Worm (Caenorhabditis elegans) whole organism, late embryonic: Measurements from ENCODE around the gene C36B7.2.

Experiments used
- Y22D7AL.16 ChIP-seq: sonication (generic microtip); optimal IDR thresholded peaks from 2 replicates; lab custom pipeline; 2016; ENCODE audit warnings: missing genetic modification characterization, missing compliant biosample characterization
- ahr-1 ChIP-seq: sonication (generic microtip); optimal IDR thresholded peaks from 2 replicates; lab custom pipeline; 2016; ENCODE audit warnings: missing genetic modification characterization, missing compliant biosample characterization
- ceh-14 ChIP-seq: sonication (generic microtip); optimal IDR thresholded peaks from 2 replicates; lab custom pipeline; 2016; ENCODE audit warnings: missing genotype, missing genetic modification characterization, missing compliant biosample characterization
- ceh-18 ChIP-seq: sonication (generic microtip); optimal IDR thresholded peaks from 2 replicates; lab custom pipeline; 2016; ENCODE audit warnings: missing genetic modification characterization, missing compliant biosample characterization
- ceh-31 ChIP-seq: sonication (generic microtip); optimal IDR thresholded peaks from 2 replicates; lab custom pipeline; 2016; ENCODE audit warnings: missing genetic modification characterization, missing compliant biosample characterization
- ceh-34 ChIP-seq: sonication (generic microtip); optimal IDR thresholded peaks from 2 replicates; lab custom pipeline; 2016; ENCODE audit warnings: mild to moderate bottlenecking, missing genetic modification characterization, missing compliant biosample characterization
- che-1 ChIP-seq: sonication (generic microtip); optimal IDR thresholded peaks from 2 replicates; lab custom pipeline; 2016; ENCODE audit warnings: mild to moderate bottlenecking, missing genetic modification characterization, missing compliant biosample characterization
- dmd-4 ChIP-seq: sonication (generic microtip); optimal IDR thresholded peaks from 2 replicates; lab custom pipeline; 2016; ENCODE audit warnings: borderline replicate concordance, missing genetic modification characterization, missing compliant biosample characterization
- elt-2 ChIP-seq: sonication (generic microtip); optimal IDR thresholded peaks from 2 replicates; lab custom pipeline; 2016; ENCODE audit warnings: missing genetic modification reagents, missing genetic modification characterization, missing compliant biosample characterization
- elt-4 ChIP-seq: sonication (generic microtip); optimal IDR thresholded peaks from 2 replicates; lab custom pipeline; 2016; ENCODE audit warnings: missing genetic modification characterization, missing compliant biosample characterization
- ets-4 ChIP-seq: sonication (generic microtip); optimal IDR thresholded peaks from 2 replicates; lab custom pipeline; 2016; ENCODE audit warnings: missing genetic modification characterization, missing compliant biosample characterization
- hlh-15 ChIP-seq: sonication (generic microtip); optimal IDR thresholded peaks from 2 replicates; lab custom pipeline; 2016; ENCODE audit warnings: missing genetic modification characterization, missing compliant biosample characterization
- hlh-30 ChIP-seq: sonication (generic microtip); optimal IDR thresholded peaks from 2 replicates; lab custom pipeline; 2017; ENCODE audit warnings: antibody characterized with exemption, missing genetic modification characterization, missing compliant biosample characterization; ENCODE audit not compliant: insufficient read depth
- lim-6 ChIP-seq: sonication (generic microtip); optimal IDR thresholded peaks from 2 replicates; lab custom pipeline; 2016; ENCODE audit warnings: missing genetic modification characterization, missing compliant biosample characterization
- lin-11 ChIP-seq: fragments of 200-800 bp; sonication (Bioruptor generic); optimal IDR thresholded peaks from 2 replicates; lab custom pipeline; 2018; ENCODE audit warnings: mild to moderate bottlenecking, missing genetic modification characterization, missing compliant biosample characterization
- madf-2 ChIP-seq: sonication (generic microtip); optimal IDR thresholded peaks from 2 replicates; lab custom pipeline; 2017; ENCODE audit warnings: missing genetic modification characterization, missing compliant biosample characterization
- mec-3 ChIP-seq: sonication (generic microtip); optimal IDR thresholded peaks from 2 replicates; lab custom pipeline; 2016; ENCODE audit warnings: borderline replicate concordance, missing genetic modification characterization, missing compliant biosample characterization
- nhr-11 ChIP-seq: fragments of 150-350 bp; optimal IDR thresholded peaks from 2 replicates; lab custom pipeline; 2014; ENCODE audit warnings: missing biosample characterization, missing genetic modification characterization
- pat-9 ChIP-seq: fragments of 200-800 bp; sonication (Bioruptor generic); optimal IDR thresholded peaks from 2 replicates; lab custom pipeline; 2018; ENCODE audit warnings: mild to moderate bottlenecking, missing genetic modification characterization, moderate library complexity, missing compliant biosample characterization
- pha-4 ChIP-seq: fragments of 150-350 bp; optimal IDR thresholded peaks from 2 replicates; lab custom pipeline; 2018; ENCODE audit warnings: missing biosample characterization, missing genetic modification reagents, missing genetic modification characterization
- pros-1 ChIP-seq: fragments of 150-350 bp; optimal IDR thresholded peaks from 2 replicates; lab custom pipeline; 2014; ENCODE audit warnings: missing biosample characterization, missing genetic modification reagents, missing genetic modification characterization
- rnt-1 ChIP-seq: sonication (generic microtip); optimal IDR thresholded peaks from 2 replicates; lab custom pipeline; 2016; ENCODE audit warnings: missing genetic modification characterization, missing compliant biosample characterization
- sdc-2 ChIP-seq: sonication (generic microtip); optimal IDR thresholded peaks from 2 replicates; lab custom pipeline; 2016; ENCODE audit warnings: missing genotype, missing genetic modification characterization, missing compliant biosample characterization
- sox-2 ChIP-seq: fragments of 200-800 bp; sonication (Bioruptor generic); IDR thresholded peaks from 2 replicates; pipeline ENCODE4 v1.3.6; 2022; ENCODE audit warnings: missing genetic modification reagents, missing genetic modification characterization, missing compliant biosample characterization
- syd-9 ChIP-seq: sonication (generic microtip); optimal IDR thresholded peaks from 2 replicates; lab custom pipeline; 2016; ENCODE audit warnings: mild to moderate bottlenecking, missing genetic modification characterization, moderate library complexity, missing compliant biosample characterization
- tbx-2 ChIP-seq: sonication (generic microtip); optimal IDR thresholded peaks from 2 replicates; lab custom pipeline; 2016; ENCODE audit warnings: missing genetic modification characterization, missing compliant biosample characterization
- ztf-16 ChIP-seq: sonication (generic microtip); optimal IDR thresholded peaks from 2 replicates; lab custom pipeline; 2017; ENCODE audit warnings: missing genetic modification characterization, missing compliant biosample characterization

The C36B7.2 gene

DNA sequence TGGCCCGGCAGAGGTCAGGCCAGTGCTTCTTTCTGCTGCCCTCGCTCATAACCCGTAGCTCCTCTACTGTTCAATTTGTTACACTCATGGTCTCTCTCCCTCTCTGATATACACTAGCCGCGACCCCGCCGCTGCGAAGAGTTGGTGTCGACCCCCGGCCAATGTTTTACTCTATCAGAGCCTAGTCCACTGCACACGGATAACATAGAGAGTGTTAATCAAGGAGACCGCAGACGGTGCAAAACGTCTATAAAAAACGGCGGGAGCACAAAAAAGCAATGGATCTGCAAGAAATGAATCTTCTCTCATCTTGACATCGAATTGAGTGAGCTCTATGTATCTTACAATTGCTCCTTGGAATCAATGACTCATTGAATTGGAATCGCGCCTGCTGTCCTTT lies 47.3 kb downstream of the C36B7.2 start (continued):
- TF ChIP-seq ceh-18 (tag; lab: Kevin White, UChicago) (no peak), elt-4 (no peak), sox-2 (GFP tag; lab: Robert Waterston, UW) (no peak), lin-11 (tag; lab: Kevin White, UChicago) (no peak)

DNA sequence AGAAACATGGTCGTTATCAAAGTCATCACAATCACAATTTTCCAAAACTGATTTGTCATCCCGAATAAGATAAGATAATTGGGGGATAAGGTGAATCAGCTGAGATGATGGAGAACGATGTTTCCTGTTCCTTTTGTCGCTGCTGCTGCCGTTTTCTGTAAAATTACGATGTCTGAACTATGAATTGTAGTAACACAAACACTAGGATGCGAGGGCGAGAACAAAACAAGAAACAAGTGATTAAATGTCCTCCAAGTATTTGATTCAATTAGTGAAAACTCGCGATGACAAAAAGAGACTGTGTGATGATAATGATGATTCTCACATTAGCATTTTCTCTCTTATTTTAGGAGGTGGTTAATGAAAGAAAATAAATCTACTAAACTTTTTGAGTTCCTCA lies 49.7 kb downstream of the C36B7.2 start, which contains the start of gene C54D1.7:
Gene C54D1.7, minus strand, starts transcription at position 157 of the 400 bp plus-strand sequence.
- no peak for TF ChIP-seq elt-2 (tag; lab: Kevin White, UChicago)
- no peak for TF ChIP-seq dmd-4 (tag; lab: Kevin White, UChicago)
- TF ChIP-seq pat-9 (tag; lab: Kevin White, UChicago), result no peak
- TF ChIP-seq ceh-14, result no peak
- TF ChIP-seq nhr-11 (tag; lab: Kevin White, UChicago), result no peak
- TF ChIP-seq rnt-1 (tag; lab: Kevin White, UChicago), result no peak
- no peak for TF ChIP-seq ceh-31 (tag; lab: Kevin White, UChicago)
- no peak for TF ChIP-seq pha-4
- TF ChIP-seq pros-1 (tag; lab: Kevin White, UChicago), result no peak
- TF ChIP-seq ztf-16 (tag; lab: Kevin White, UChicago), result no peak
- TF ChIP-seq hlh-30 (tag; lab: Kevin White, UChicago), result no peak
- TF ChIP-seq ahr-1, result no peak
- no peak for TF ChIP-seq syd-9 (tag; lab: Kevin White, UChicago)
- no peak for TF ChIP-seq madf-2 (tag; lab: Kevin White, UChicago)
- TF ChIP-seq ceh-34 (tag; lab: Kevin White, UChicago), result no peak

DNA sequence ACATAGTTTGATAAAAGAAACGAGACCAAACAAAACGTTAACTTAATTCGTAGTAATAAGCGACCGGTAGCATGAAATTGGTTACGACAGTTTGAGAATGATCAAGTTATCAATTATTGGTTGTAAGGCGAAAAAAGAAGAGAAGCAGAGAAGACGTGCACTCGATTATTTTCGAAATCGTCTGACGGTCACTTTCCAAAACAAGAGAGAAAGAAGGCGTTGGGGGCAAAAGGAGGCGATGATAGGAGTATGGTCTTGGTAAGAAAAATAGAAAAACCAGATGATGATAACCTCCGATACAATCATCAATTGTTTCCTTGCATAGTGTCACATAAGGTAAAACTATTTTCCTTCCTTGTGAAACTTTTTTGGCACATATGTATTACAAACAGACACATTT lies 51.3 kb downstream of the C36B7.2 start:
- TF ChIP-seq ets-4 (no peak), lin-11 (tag; lab: Kevin White, UChicago) (no peak), tbx-2 (tag; lab: Kevin White, UChicago) (no peak), che-1 (no peak), hlh-15 (tag; lab: Kevin White, UChicago) (no peak), ceh-34 (tag; lab: Kevin White, UChicago) (no peak), lim-6 (tag; lab: Kevin White, UChicago) (no peak), sdc-2 (no peak), Y22D7AL.16 (no peak), mec-3 (tag; lab: Kevin White, UChicago) (no peak)
